Worm (Caenorhabditis elegans) whole organism, midembryonic: Measurements from ENCODE around the gene nas-17.

Source experiments
- T22C8.4 ChIP-seq: fragments of 200-800 bp; sonication (Bioruptor generic); IDR thresholded peaks from 2 replicates; pipeline ENCODE4 v1.3.6; 2022; ENCODE audit warnings: missing genetic modification characterization, missing compliant biosample characterization
- cog-1 ChIP-seq: sonication (generic microtip); optimal IDR thresholded peaks from 2 replicates; lab custom pipeline; 2016; ENCODE audit warnings: missing genetic modification characterization, missing compliant biosample characterization
- flt-1 ChIP-seq: fragments of 200-800 bp; sonication (Bioruptor generic); IDR thresholded peaks from 2 replicates; pipeline ENCODE4 v1.3.6; 2022; ENCODE audit warnings: missing genetic modification characterization, missing compliant biosample characterization
- klf-2 ChIP-seq: fragments of 200-800 bp; sonication (Bioruptor generic); conservative IDR thresholded peaks from 2 replicates; pipeline ENCODE4 v1.3.6; 2022; ENCODE audit warnings: missing genetic modification reagents, missing genetic modification characterization, missing compliant biosample characterization
- med-1 ChIP-seq: sonication (generic microtip); optimal IDR thresholded peaks from 2 replicates; lab custom pipeline; 2017; ENCODE audit warnings: missing genetic modification characterization, mild to moderate bottlenecking, missing compliant biosample characterization, antibody characterized with exemption, missing genetic modification reagents; ENCODE audit not compliant: insufficient read depth
- ref-1 ChIP-seq: fragments of 200-800 bp; sonication (Bioruptor generic); conservative IDR thresholded peaks from 2 replicates; pipeline ENCODE4 v1.3.6; 2022; ENCODE audit warnings: missing genetic modification reagents, missing genetic modification characterization, missing compliant biosample characterization
- tab-1 ChIP-seq: fragments of 200-800 bp; sonication (Bioruptor generic); IDR thresholded peaks from 2 replicates; pipeline ENCODE4 v1.3.6; 2022; ENCODE audit warnings: missing genetic modification characterization, missing compliant biosample characterization
- ztf-23 ChIP-seq: fragments of 200-800 bp; sonication (Bioruptor generic); IDR thresholded peaks from 2 replicates; pipeline ENCODE4 v1.3.6; 2022; ENCODE audit warnings: missing genetic modification reagents, missing genetic modification characterization, missing compliant biosample characterization
- ztf-29 ChIP-seq: fragments of 200-800 bp; sonication (Bioruptor generic); IDR thresholded peaks from 2 replicates; pipeline ENCODE4 v1.3.6; 2022; ENCODE audit warnings: missing genetic modification reagents, missing genetic modification characterization, missing compliant biosample characterization

nas-17 gene

ce11 chrV:11402610-11403009 lies 3.9 kb downstream of the nas-17 start, which contains the start of gene nas-19:
nas-19 (minus strand) TSS chrV:11402710.
- TF ChIP-seq klf-2 (GFP tag; lab: Robert Waterston, UW) (no peak), ref-1 (GFP tag; lab: Robert Waterston, UW) (no peak), flt-1 (GFP tag; lab: Robert Waterston, UW) (no peak), cog-1 (no peak), ztf-29 (no peak), tab-1 (no peak), med-1 (GFP tag; lab: Kevin White, UChicago) (no peak), T22C8.4 (no peak), ztf-23 (no peak)

DNA sequence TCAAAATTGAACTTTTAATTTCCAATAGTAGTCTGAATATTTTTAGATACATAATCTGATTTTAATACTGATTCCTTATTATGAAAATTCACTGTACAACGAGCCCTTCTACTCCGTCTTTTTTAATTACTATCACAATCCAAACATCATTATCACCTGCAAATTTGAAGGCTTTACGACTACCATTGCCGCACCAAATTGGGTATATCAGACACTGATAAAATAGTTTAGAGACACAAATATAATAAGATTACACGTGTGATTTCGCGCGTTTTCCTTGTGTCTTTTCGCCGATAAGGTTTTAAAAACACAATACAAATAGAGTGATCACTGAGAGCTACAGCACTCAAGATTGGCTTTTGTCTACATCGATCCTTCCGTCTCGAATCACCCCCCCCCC lies 4.3 kb downstream of the nas-17 start:
- TF ChIP-seq med-1 (GFP tag; lab: Kevin White, UChicago) (no peak), cog-1 (no peak), klf-2 (GFP tag; lab: Robert Waterston, UW) (no peak), ztf-23 (no peak), ztf-29 (no peak), T22C8.4 (no peak), ref-1 (GFP tag; lab: Robert Waterston, UW) (no peak), flt-1 (GFP tag; lab: Robert Waterston, UW) (no peak), tab-1 (no peak)

DNA sequence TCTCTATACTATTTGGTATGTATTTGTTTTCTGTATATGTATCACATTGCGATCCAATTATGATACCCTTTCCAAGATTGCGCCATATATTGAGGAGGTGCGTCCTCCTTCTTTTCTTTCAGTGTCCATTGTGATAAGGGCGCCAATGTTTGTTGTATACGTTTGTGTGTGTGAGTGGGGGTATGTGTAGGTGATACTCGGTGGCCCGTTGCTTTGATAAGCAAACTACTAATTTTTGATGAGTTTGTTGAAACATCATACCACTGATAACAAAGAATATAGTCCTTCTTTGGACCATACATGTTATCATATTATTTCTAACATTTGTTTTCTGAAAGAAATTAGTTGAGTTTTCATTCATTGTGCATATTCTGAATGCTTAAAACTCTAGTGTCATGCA lies 5.0 kb downstream of the nas-17 start:
- TF ChIP-seq klf-2 (GFP tag; lab: Robert Waterston, UW) (no peak), tab-1 (no peak), ztf-29 (no peak), cog-1 (no peak), flt-1 (GFP tag; lab: Robert Waterston, UW) (no peak), med-1 (GFP tag; lab: Kevin White, UChicago) (no peak)

ce11 chrV:11407251-11407650 lies 8.5 kb downstream of the nas-17 start, which contains the start of gene K03B8.6:
K03B8.6 (plus strand) TSS chrV:11407584.
- TF ChIP-seq ztf-23 (no peak), ztf-29 (no peak), ref-1 (GFP tag; lab: Robert Waterston, UW) (no peak), flt-1 (GFP tag; lab: Robert Waterston, UW) (no peak), cog-1 (no peak), med-1 (GFP tag; lab: Kevin White, UChicago) (no peak), T22C8.4 (no peak), klf-2 (GFP tag; lab: Robert Waterston, UW) (no peak), tab-1 (no peak)

DNA sequence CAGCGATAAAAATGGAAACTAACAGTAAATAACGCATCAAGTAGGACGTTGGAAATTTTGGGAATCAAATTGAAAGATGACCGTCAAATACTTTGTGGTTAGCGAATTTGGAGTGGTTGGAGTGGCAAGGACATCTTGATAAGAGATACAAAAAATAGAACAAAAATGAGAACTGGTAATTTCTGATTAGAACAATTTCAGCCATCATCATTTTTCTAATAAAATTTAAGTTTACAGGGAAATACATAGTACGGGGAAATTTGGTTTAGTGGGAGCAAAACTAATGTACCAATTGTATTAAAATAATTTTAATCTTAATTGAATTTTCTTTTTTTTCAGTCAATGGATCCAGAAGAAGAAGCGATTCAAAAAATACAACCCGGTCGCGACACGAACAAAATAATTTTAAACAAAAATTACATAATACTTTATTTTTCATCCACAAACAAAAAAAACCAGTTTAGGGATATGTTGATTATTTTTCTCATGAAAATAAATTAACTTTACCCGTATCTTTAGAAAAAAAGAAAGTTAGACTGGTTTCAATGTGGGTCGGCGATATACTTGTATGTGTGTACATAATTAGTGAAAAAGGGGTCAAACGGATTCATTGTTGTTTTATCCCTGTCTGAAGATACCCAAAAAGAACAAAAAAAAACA lies 12.3 kb downstream of the nas-17 start, which contains the start of the genes K03B8.8 and grl-3:
K03B8.8 (minus strand) TSS at position 101 of the 660 bp plus-strand sequence.
grl-3 (plus strand) TSS at position 610 of the 660 bp plus-strand sequence.
- TF ChIP-seq flt-1 (GFP tag; lab: Robert Waterston, UW) (no peak), ztf-23 (no peak), med-1 (GFP tag; lab: Kevin White, UChicago) (no peak), ref-1 (GFP tag; lab: Robert Waterston, UW) (no peak), ztf-29 (no peak), klf-2 (GFP tag; lab: Robert Waterston, UW) (no peak), cog-1 (no peak), tab-1 (no peak), T22C8.4 (no peak)

- no peak for TF ChIP-seq tab-1
- 0 out of 2 replicates have a peak, but pooled peaks have one; percentile 20 for TF ChIP-seq ztf-23
- TF ChIP-seq ref-1 (GFP tag; lab: Robert Waterston, UW) = 0 out of 2 replicates have a peak, but pooled peaks have one; percentile 32
Measured at ce11 chrV:11412125-11412524, 13.4 kb downstream of the nas-17 start.

- no peak for TF ChIP-seq flt-1 (GFP tag; lab: Robert Waterston, UW)
Measured at ce11 chrV:11415059-11415458, 16.3 kb downstream of the nas-17 start, which contains the start of gene deg-3. deg-3 (minus strand) TSS chrV:11415159.

- TF ChIP-seq T22C8.4 (no peak), ztf-23 (no peak), ztf-29 (no peak), cog-1 (no peak), ref-1 (GFP tag; lab: Robert Waterston, UW) (no peak), med-1 (GFP tag; lab: Kevin White, UChicago) (no peak), flt-1 (GFP tag; lab: Robert Waterston, UW) (no peak), klf-2 (GFP tag; lab: Robert Waterston, UW) (no peak), tab-1 (no peak)
Measured at ce11 chrV:11421605-11422004, 22.9 kb downstream of the nas-17 start, which contains the start of gene des-2. des-2 (minus strand) TSS chrV:11421705.

- TF ChIP-seq ztf-29 (no peak), med-1 (GFP tag; lab: Kevin White, UChicago) (no peak), klf-2 (GFP tag; lab: Robert Waterston, UW) (no peak)
Measured at ce11 chrV:11424565-11424964, 25.8 kb downstream of the nas-17 start, which contains the start of gene T26H10.2. T26H10.2 (minus strand) TSS chrV:11424665.

- TF ChIP-seq ref-1 (GFP tag; lab: Robert Waterston, UW) (no peak), flt-1 (GFP tag; lab: Robert Waterston, UW) (no peak), klf-2 (GFP tag; lab: Robert Waterston, UW) (no peak), ztf-29 (no peak), ztf-23 (no peak), med-1 (GFP tag; lab: Kevin White, UChicago) (no peak), cog-1 (no peak)
Measured at ce11 chrV:11428728-11429127, 30.0 kb downstream of the nas-17 start.
